Fruit fly (Drosophila melanogaster): ENCODE results near the gene CG16890.

The CG16890 gene

DNA sequence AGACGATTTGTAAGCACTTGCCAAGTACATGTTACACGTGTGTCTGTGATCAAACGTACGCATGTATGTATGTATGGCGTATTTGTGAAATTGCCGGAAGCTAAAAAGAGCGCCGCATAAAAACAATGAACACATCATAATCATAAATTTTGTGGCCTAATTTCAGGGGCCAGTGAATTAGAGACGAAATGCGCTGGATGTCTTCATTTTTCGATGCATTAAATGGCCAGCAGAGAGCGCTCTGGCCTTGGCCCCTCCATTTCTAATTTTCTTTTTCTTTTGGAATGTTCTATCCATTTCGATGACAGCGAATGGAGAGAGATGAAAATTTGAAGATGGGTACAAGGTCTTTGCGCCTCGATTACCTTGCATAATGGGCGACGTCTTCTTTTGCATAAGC lies 51.9 kb downstream of the CG16890 start:
- TF ChIP-seq CG15710 (tag; optimal IDR thresholded peaks at IDR 0.05) (no peak), Pif1B (GFP tag; optimal IDR thresholded peaks at IDR 0.05) (no peak), CG34367 (tag; optimal IDR thresholded peaks at IDR 0.05) (no peak), CG32121 (GFP tag; IDR thresholded peaks at IDR 0.05) (no peak), Ets98B (GFP tag; IDR thresholded peaks at IDR 0.05) (no peak), Pif1A (GFP tag; optimal IDR thresholded peaks at IDR 0.05) (no peak), CG13204 (GFP tag; optimal IDR thresholded peaks at IDR 0.05) (no peak), fd96Ca (GFP tag; IDR thresholded peaks at IDR 0.05) (no peak), rn (GFP tag; IDR thresholded peaks at IDR 0.05) (no peak), CG14655 (GFP tag; optimal IDR thresholded peaks at IDR 0.05) (no peak), CG8159 (tag; optimal IDR thresholded peaks at IDR 0.05) (no peak), D1 (tag; optimal IDR thresholded peaks at IDR 0.05) (no peak), CG10348 (GFP tag; IDR thresholded peaks at IDR 0.05) (no peak), gl (tag; optimal IDR thresholded peaks at IDR 0.05) (no peak), CG17806 (tag; optimal IDR thresholded peaks at IDR 0.05) (no peak), Snoo (tag; optimal IDR thresholded peaks at IDR 0.05) (no peak), CG4496 (GFP tag; IDR thresholded peaks at IDR 0.05) (no peak), CG12605 (GFP tag; IDR thresholded peaks at IDR 0.05) (no peak)
